Fruit fly (Drosophila melanogaster): ENCODE measurements around the gene CG13068.

Gene CG13068

DNA sequence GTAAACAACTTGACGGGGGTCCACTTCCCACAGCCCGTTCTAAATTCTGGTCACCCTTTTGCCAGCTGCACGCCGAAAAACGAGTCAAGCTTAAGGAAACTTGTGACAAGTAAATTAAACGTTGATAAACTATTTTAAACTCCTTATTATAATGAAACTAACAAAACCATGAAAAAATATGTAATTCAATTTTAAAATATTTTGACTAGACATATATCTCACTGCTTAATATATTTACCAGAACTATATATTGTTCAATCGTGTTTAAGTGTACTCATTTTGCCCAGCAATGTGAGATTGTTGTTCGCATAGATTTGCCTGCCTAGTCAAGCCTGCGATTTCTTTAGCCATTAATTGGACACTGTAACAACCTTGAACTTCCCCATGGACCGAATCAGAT lies 9.6 kb upstream of the CG13068 start, which contains the start of gene CG13053 (continued):
- TF ChIP-seq CG10669 (GFP tag; optimal IDR thresholded peaks at IDR 0.05) (peak; percentile 67), CG10631 (GFP tag; optimal IDR thresholded peaks at IDR 0.05) (peak; percentile 64), fkh (GFP tag; optimal IDR thresholded peaks at IDR 0.05) (no peak), CG11294 (GFP tag; IDR thresholded peaks at IDR 0.05) (no peak), CG6792 (GFP tag; optimal IDR thresholded peaks at IDR 0.05) (no peak), pdm3 (GFP tag; optimal IDR thresholded peaks at IDR 0.05) (no peak), esn (GFP tag; optimal IDR thresholded peaks at IDR 0.05) (no peak), CG7368 (GFP tag; optimal IDR thresholded peaks at IDR 0.05) (no peak), acj6 (GFP tag; optimal IDR thresholded peaks at IDR 0.05) (peak; percentile 23), CG6163 (GFP tag; IDR thresholded peaks at IDR 0.05) (peak; percentile 31; the same call in 1 of the 3 replicates), fd59A (GFP tag; optimal IDR thresholded peaks at IDR 0.05) (peak; percentile 62), CG3032 (tag; optimal IDR thresholded peaks at IDR 0.05) (peak; percentile 74), CG9139 (GFP tag; optimal IDR thresholded peaks at IDR 0.05) (peak; percentile 6), topi (GFP tag; optimal IDR thresholded peaks at IDR 0.05) (no peak), Hr39 (GFP tag; optimal IDR thresholded peaks at IDR 0.05) (no peak), CG32006 (GFP tag; optimal IDR thresholded peaks at IDR 0.05) (no peak), dac (GFP tag; optimal IDR thresholded peaks at IDR 0.05) (no peak), Sox102F (GFP tag; optimal IDR thresholded peaks at IDR 0.05) (no peak), Met (GFP tag; optimal IDR thresholded peaks at IDR 0.05) (no peak), Smox (GFP tag; optimal IDR thresholded peaks at IDR 0.05) (no peak), svp (GFP tag) (no peak), Ets21C (GFP tag; optimal IDR thresholded peaks at IDR 0.05) (no peak), CG11902 (GFP tag; optimal IDR thresholded peaks at IDR 0.05) (no peak), Eip78C (GFP tag) (peak; percentile 89), CG4318 (GFP tag; optimal IDR thresholded peaks at IDR 0.05) (no peak), CG6808 (GFP tag; optimal IDR thresholded peaks at IDR 0.05) (peak; percentile 77), salr (GFP tag; optimal IDR thresholded peaks at IDR 0.05) (peak in 1 of 2 experiments; percentile 25), OdsH (GFP tag; optimal IDR thresholded peaks at IDR 0.05) (peak; percentile 8), Eip75B (GFP tag; optimal IDR thresholded peaks at IDR 0.05) (peak; percentile 58), fd85E (GFP tag; optimal IDR thresholded peaks at IDR 0.05) (no peak), CG8319 (GFP tag; optimal IDR thresholded peaks at IDR 0.05) (no peak), CG1621 (tag; optimal IDR thresholded peaks at IDR 0.05) (no peak), CG6276 (GFP tag; optimal IDR thresholded peaks at IDR 0.05) (no peak), Sox15 (GFP tag; optimal IDR thresholded peaks at IDR 0.05) (no peak), CG3919 (GFP tag; optimal IDR thresholded peaks at IDR 0.05) (peak; percentile 46), CG6854 (GFP tag; optimal IDR thresholded peaks at IDR 0.05) (no peak), Gug (GFP tag; IDR thresholded peaks at IDR 0.05) (no peak), vri (GFP tag; optimal IDR thresholded peaks at IDR 0.05) (no peak), achi (GFP tag; optimal IDR thresholded peaks at IDR 0.05) (peak; percentile 20)

DNA sequence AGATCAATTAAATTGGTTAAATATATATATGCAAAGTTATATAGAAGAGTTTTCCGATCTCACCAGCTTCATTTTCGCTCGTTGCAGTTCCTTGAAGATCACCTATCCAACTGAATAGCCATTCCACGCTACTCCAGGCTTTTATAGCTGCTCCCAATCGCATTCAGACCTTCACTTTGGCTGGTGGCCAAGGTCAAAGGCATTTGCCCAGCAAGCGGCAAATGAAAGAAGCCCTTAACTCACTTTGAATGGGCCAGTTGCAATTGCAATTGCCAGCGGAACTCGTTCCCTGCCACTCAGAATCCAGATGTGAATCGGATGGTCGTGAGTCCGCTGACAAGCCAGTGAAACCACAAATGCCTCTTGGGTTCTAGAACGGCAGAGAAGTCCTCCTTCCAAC lies 7.7 kb upstream of the CG13068 start, which contains the start of gene CG34247:
Gene CG34247 (minus strand): TSS at position 101 of the 400 bp plus-strand sequence.
- TF ChIP-seq CG8632 (GFP tag; optimal IDR thresholded peaks at IDR 0.05) (no peak), pdm3 (GFP tag; optimal IDR thresholded peaks at IDR 0.05) (no peak), Met (GFP tag; optimal IDR thresholded peaks at IDR 0.05) (no peak), Hr38 (GFP tag; optimal IDR thresholded peaks at IDR 0.05) (no peak), Smox (GFP tag; optimal IDR thresholded peaks at IDR 0.05) (no peak), fd59A (GFP tag; optimal IDR thresholded peaks at IDR 0.05) (no peak), CG16779 (tag; optimal IDR thresholded peaks at IDR 0.05) (no peak), Ets96B (tag; optimal IDR thresholded peaks at IDR 0.05) (no peak), CG8119 (GFP tag; IDR thresholded peaks at IDR 0.05) (no peak), CG10631 (GFP tag; optimal IDR thresholded peaks at IDR 0.05) (no peak), Sox102F (GFP tag; optimal IDR thresholded peaks at IDR 0.05) (no peak), CG6854 (GFP tag; optimal IDR thresholded peaks at IDR 0.05) (no peak), CG15336 (GFP tag; IDR thresholded peaks at IDR 0.05) (no peak)

Data from whole organism, prepupa.